Worm (Caenorhabditis elegans): ENCODE measurements around the gene T07E3.3.
A peak's percentile ranks its signal among the peaks of the same experiment; 100 is the strongest.

The T07E3.3 gene

DNA sequence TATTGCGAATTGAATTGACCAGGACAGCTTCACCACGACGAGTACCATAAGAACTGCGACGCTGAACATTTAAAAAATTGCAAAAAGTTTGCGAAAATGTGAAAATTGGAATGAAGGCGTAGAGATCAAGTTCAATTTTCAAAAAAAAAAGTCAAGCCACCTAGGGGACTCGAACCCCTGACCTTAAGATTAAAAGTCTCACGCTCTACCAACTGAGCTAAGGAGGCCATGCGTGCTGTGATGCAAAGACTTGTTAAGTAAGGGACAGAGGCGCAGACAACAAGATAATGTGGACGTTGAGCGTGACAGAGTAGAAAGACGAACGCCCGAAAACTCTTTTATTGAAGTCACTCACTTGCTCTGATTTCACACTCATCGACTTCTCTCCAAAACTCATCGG, 16.1 kb upstream of the T07E3.3 start (continued):
- TF ChIP-seq aly-2 (tag; optimal IDR thresholded peaks at IDR 0.05) (no peak), ZK337.2 (GFP tag; IDR thresholded peaks at IDR 0.05) (0 out of 2 replicates have a peak, but pooled peaks have one; percentile 58), F44E2.7 (GFP tag; IDR thresholded peaks at IDR 0.05) (peak; percentile 75; the same call in 1 of the 2 replicates), Y48G9A.11 (GFP tag; IDR thresholded peaks at IDR 0.05) (peak; percentile 80), nhr-41 (GFP tag; IDR thresholded peaks at IDR 0.05) (peak; percentile 91), sdz-12 (GFP tag; optimal IDR thresholded peaks at IDR 0.05) (no peak), set-16 (GFP tag; IDR thresholded peaks at IDR 0.05) (no peak), gei-8 (GFP tag; optimal IDR thresholded peaks at IDR 0.05) (peak; percentile 38), zfp-3 (GFP tag; conservative IDR thresholded peaks at IDR 0.05) (peak; percentile 51; the same call in 1 of the 2 replicates), pha-4 (GFP tag; IDR thresholded peaks at IDR 0.05) (peak; percentile 89; the same call in 1 of the 2 replicates), pha-4 (tag; optimal IDR thresholded peaks at IDR 0.05) (no peak), nhr-28 (tag; optimal IDR thresholded peaks at IDR 0.05) (peak; percentile 16), dmd-8 (GFP tag; IDR thresholded peaks at IDR 0.05) (peak; percentile 95), F26F4.8 (GFP tag; conservative IDR thresholded peaks at IDR 0.05) (peak; percentile 88), arid-1 (GFP tag; conservative IDR thresholded peaks at IDR 0.05) (peak; percentile 84), ces-1 (GFP tag; optimal IDR thresholded peaks at IDR 0.05) (no peak), daf-16 (GFP tag; optimal IDR thresholded peaks at IDR 0.05) (peak in 1 of 2 experiments; percentile 72), daf-16 (tag; optimal IDR thresholded peaks at IDR 0.05) (peak; percentile 36), zip-11 (GFP tag; IDR thresholded peaks at IDR 0.05) (0 out of 2 replicates have a peak, but pooled peaks have one; percentile 42), dpl-1 (GFP tag; optimal IDR thresholded peaks at IDR 0.05) (peak; percentile 50), unc-39 (tag; optimal IDR thresholded peaks at IDR 0.05) (no peak), ceh-32 (tag; optimal IDR thresholded peaks at IDR 0.05; ENCODE audit: poor library complexity) (no peak), Y75B8A.6 (GFP tag; IDR thresholded peaks at IDR 0.05) (no peak), dmd-6 (GFP tag; IDR thresholded peaks at IDR 0.05) (peak; percentile 65), zip-2 (tag; optimal IDR thresholded peaks at IDR 0.05) (no peak), spr-3 (GFP tag; optimal IDR thresholded peaks at IDR 0.05) (no peak), lin-1 (GFP tag; IDR thresholded peaks at IDR 0.05) (peak; percentile 62), vab-7 (GFP tag; IDR thresholded peaks at IDR 0.05) (peak; percentile 94), nhr-6 (tag; optimal IDR thresholded peaks at IDR 0.05) (peak; percentile 49), nhr-76 (tag; optimal IDR thresholded peaks at IDR 0.05) (no peak), snpc-1.2 (GFP tag; IDR thresholded peaks at IDR 0.05) (peak; percentile 79), ztf-7 (tag; optimal IDR thresholded peaks at IDR 0.05) (peak; percentile 51), attf-4 (tag; optimal IDR thresholded peaks at IDR 0.05) (no peak), php-3 (GFP tag; IDR thresholded peaks at IDR 0.05) (peak; percentile 65; the same call in 1 of the 2 replicates), daf-19 (GFP tag; conservative IDR thresholded peaks at IDR 0.05) (peak; percentile 80), skn-1 (tag; optimal IDR thresholded peaks at IDR 0.05) (no peak), lin-29 (GFP tag; IDR thresholded peaks at IDR 0.05) (0 out of 2 replicates have a peak, but pooled peaks have one; percentile 24), nhr-42 (GFP tag; IDR thresholded peaks at IDR 0.05) (peak; percentile 52), hmg-1.1 (GFP tag; IDR thresholded peaks at IDR 0.05) (peak; percentile 86), duxl-1 (tag; optimal IDR thresholded peaks at IDR 0.05; ENCODE audit: poor library complexity) (no peak), lin-39 (tag; optimal IDR thresholded peaks at IDR 0.05) (no peak), ceh-20 (GFP tag; IDR thresholded peaks at IDR 0.05) (no peak; the same call in none of the 2 replicates), mep-1 (tag; optimal IDR thresholded peaks at IDR 0.05) (peak; percentile 74), hlh-30 (tag; optimal IDR thresholded peaks at IDR 0.05; ENCODE audit: insufficient read depth) (peak; percentile 64), egl-43 (GFP tag; IDR thresholded peaks at IDR 0.05) (no peak; the same call in 1 of the 2 replicates), lin-13 (GFP tag; optimal IDR thresholded peaks at IDR 0.05) (peak; percentile 73), lsy-2 (tag; optimal IDR thresholded peaks at IDR 0.05) (peak in 1 of 2 experiments; percentile 75), madf-5 (GFP tag; IDR thresholded peaks at IDR 0.05) (0 out of 4 replicates have a peak, but pooled peaks have one; percentile 43 to 69), hif-1 (tag; optimal IDR thresholded peaks at IDR 0.05) (peak in 1 of 2 experiments; percentile 62), ceh-82 (tag; optimal IDR thresholded peaks at IDR 0.05) (no peak), nhr-11 (tag; optimal IDR thresholded peaks at IDR 0.05) (peak; percentile 1)
